Worm (Caenorhabditis elegans) whole organism, L4 larva: ENCODE data around the gene ndua-7.
A peak's percentile ranks its signal among the peaks of the same experiment; 100 is the strongest.

Experiments
- F44E2.7 ChIP-seq: fragments of 200-800 bp; sonication (Bioruptor generic); IDR thresholded peaks from 2 replicates; pipeline ENCODE4 v2.1.2; 2022; ENCODE audit warnings: missing genetic modification characterization, missing compliant biosample characterization
- R02D3.7 ChIP-seq: fragments of 150-350 bp; sonication (generic microtip); optimal IDR thresholded peaks from 3 replicates; lab custom pipeline; 2014; ENCODE audit warnings: missing biosample characterization, missing genetic modification characterization
- T26A8.4 ChIP-seq: fragments of 200-800 bp; sonication (Bioruptor generic); IDR thresholded peaks from 2 replicates; pipeline ENCODE4 v1.3.6; 2022; ENCODE audit warnings: missing genetic modification characterization, missing compliant biosample characterization
- Y48G9A.11 ChIP-seq: fragments of 200-800 bp; sonication (Bioruptor generic); IDR thresholded peaks from 2 replicates; pipeline ENCODE4 v1.3.6; 2022; ENCODE audit warnings: missing genetic modification reagents, missing genetic modification characterization, missing compliant biosample characterization
- Y5F2A.4 ChIP-seq: fragments of 200-800 bp; sonication (Bioruptor generic); optimal IDR thresholded peaks from 2 replicates; lab custom pipeline; 2018; ENCODE audit warnings: mild to moderate bottlenecking, missing genetic modification characterization, missing compliant biosample characterization
- ZK337.2 ChIP-seq: fragments of 200-800 bp; sonication (Bioruptor generic); IDR thresholded peaks from 2 replicates; pipeline ENCODE4 v1.3.6; 2022; ENCODE audit warnings: missing genetic modification reagents, missing genetic modification characterization, missing compliant biosample characterization
- ZK546.5 ChIP-seq, 2 experiments: sonication (generic microtip); optimal IDR thresholded peaks; 2 replicates each; lab custom pipeline; 2017; ENCODE audit warnings: missing biosample characterization in 2 of 2, missing genetic modification characterization in 2 of 2
- aha-1 ChIP-seq: fragments of 150-350 bp; peaks from one replicate; lab custom pipeline; 2014; ENCODE audit warnings: missing biosample characterization, missing genetic modification characterization
- ama-1 ChIP-seq: fragments of 150-350 bp; optimal IDR thresholded peaks from 2 replicates; lab custom pipeline; 2014; ENCODE audit warnings: inconsistent platforms, mixed read lengths
- ceh-20 ChIP-seq: fragments of 200-800 bp; sonication (Bioruptor generic); IDR thresholded peaks from 2 replicates; pipeline ENCODE4 v1.3.6; 2022; ENCODE audit warnings: missing genetic modification reagents, missing genetic modification characterization, missing compliant biosample characterization
- ceh-28 ChIP-seq: fragments of 150-350 bp; optimal IDR thresholded peaks from 2 replicates; lab custom pipeline; 2014; ENCODE audit warnings: missing biosample characterization, missing genetic modification reagents, missing genetic modification characterization
- cey-2 ChIP-seq: sonication (generic microtip); optimal IDR thresholded peaks from 3 replicates; lab custom pipeline; 2017; ENCODE audit warnings: missing genetic modification characterization, mild to moderate bottlenecking, missing compliant biosample characterization, antibody characterized with exemption, borderline replicate concordance; ENCODE audit not compliant: insufficient read depth
- daf-8 ChIP-seq: fragments of 200-800 bp; sonication (Bioruptor generic); IDR thresholded peaks from 2 replicates; pipeline ENCODE4 v1.3.6; 2022; ENCODE audit warnings: missing genetic modification characterization, missing compliant biosample characterization
- duxl-1 ChIP-seq: sonication (generic microtip); optimal IDR thresholded peaks from 2 replicates; lab custom pipeline; 2016; ENCODE audit warnings: mild to moderate bottlenecking, missing genetic modification characterization, moderate library complexity, missing compliant biosample characterization; ENCODE audit not compliant: poor library complexity
- dve-1 ChIP-seq: sonication (generic microtip); optimal IDR thresholded peaks from 2 replicates; lab custom pipeline; 2017; ENCODE audit warnings: antibody characterized with exemption, mild to moderate bottlenecking, missing genetic modification characterization, missing compliant biosample characterization; ENCODE audit not compliant: insufficient read depth
- hlh-30 ChIP-seq: sonication (generic microtip); optimal IDR thresholded peaks from 2 replicates; lab custom pipeline; 2017; ENCODE audit warnings: antibody characterized with exemption, mild to moderate bottlenecking, missing genetic modification characterization, missing compliant biosample characterization; ENCODE audit not compliant: insufficient read depth
- jun-1 ChIP-seq: fragments of 150-350 bp; optimal IDR thresholded peaks from 2 replicates; lab custom pipeline; 2014; ENCODE audit warnings: missing biosample characterization, missing genetic modification reagents, missing genetic modification characterization
- lin-1 ChIP-seq: fragments of 200-800 bp; sonication (Bioruptor generic); IDR thresholded peaks from 2 replicates; pipeline ENCODE4 v1.3.6; 2022; ENCODE audit warnings: missing genetic modification reagents, missing genetic modification characterization, missing compliant biosample characterization
- lin-38 ChIP-seq: fragments of 200-800 bp; sonication (Bioruptor generic); IDR thresholded peaks from 2 replicates; pipeline ENCODE4 v1.3.6; 2022; ENCODE audit warnings: missing genetic modification reagents, missing genetic modification characterization, missing compliant biosample characterization
- lin-39 ChIP-seq: fragments of 150-350 bp; optimal IDR thresholded peaks from 2 replicates; lab custom pipeline; 2014; ENCODE audit warnings: missing biosample characterization, missing genetic modification reagents, missing genetic modification characterization
- mdt-29 ChIP-seq: fragments of 200-800 bp; sonication (Bioruptor generic); IDR thresholded peaks from 2 replicates; pipeline ENCODE4 v1.3.6; 2022; ENCODE audit warnings: missing genetic modification reagents, missing genetic modification characterization, missing compliant biosample characterization
- mxl-2 ChIP-seq: fragments of 200-800 bp; sonication (Bioruptor generic); conservative IDR thresholded peaks from 2 replicates; pipeline ENCODE4 v1.3.6; 2022; ENCODE audit warnings: missing genetic modification reagents, missing genetic modification characterization, missing compliant biosample characterization
- nhr-10 ChIP-seq: fragments of 150-350 bp; optimal IDR thresholded peaks from 2 replicates; lab custom pipeline; 2014; ENCODE audit warnings: missing biosample characterization, missing genetic modification characterization
- nhr-28 ChIP-seq: fragments of 150-350 bp; optimal IDR thresholded peaks from 2 replicates; lab custom pipeline; 2014; ENCODE audit warnings: missing biosample characterization, missing genetic modification characterization
- nhr-42 ChIP-seq: fragments of 200-800 bp; sonication (Bioruptor generic); IDR thresholded peaks from 2 replicates; pipeline ENCODE4 v1.3.6; 2022; ENCODE audit warnings: missing genetic modification characterization, missing compliant biosample characterization
- nhr-6 ChIP-seq: fragments of 150-350 bp; optimal IDR thresholded peaks from 2 replicates; lab custom pipeline; 2014; ENCODE audit warnings: missing biosample characterization, missing genetic modification characterization
- php-3 ChIP-seq: fragments of 200-800 bp; sonication (Bioruptor generic); IDR thresholded peaks from 2 replicates; pipeline ENCODE4 v1.3.6; 2022; ENCODE audit warnings: missing genetic modification reagents, missing genetic modification characterization, missing compliant biosample characterization
- sdz-12 ChIP-seq: fragments of 200-800 bp; sonication (Bioruptor generic); optimal IDR thresholded peaks from 2 replicates; lab custom pipeline; 2018; ENCODE audit warnings: mild to moderate bottlenecking, missing genetic modification characterization, missing compliant biosample characterization
- set-16 ChIP-seq: fragments of 200-800 bp; sonication (Bioruptor generic); IDR thresholded peaks from 2 replicates; pipeline ENCODE4 v1.3.6; 2022; ENCODE audit warnings: missing genetic modification reagents, missing genetic modification characterization, missing compliant biosample characterization
- snpc-1.2 ChIP-seq: fragments of 200-800 bp; sonication (Bioruptor generic); IDR thresholded peaks from 2 replicates; pipeline ENCODE4 v1.3.6; 2022; ENCODE audit warnings: missing genetic modification reagents, missing genetic modification characterization, missing compliant biosample characterization
- tag-97 ChIP-seq: fragments of 200-800 bp; sonication (Bioruptor generic); IDR thresholded peaks from 2 replicates; pipeline ENCODE4 v1.3.6; 2022; ENCODE audit warnings: missing genetic modification characterization, missing compliant biosample characterization
- tra-1 ChIP-seq: fragments of 200-800 bp; sonication (Bioruptor generic); IDR thresholded peaks from 2 replicates; pipeline ENCODE4 v1.3.6; 2022; ENCODE audit warnings: missing genetic modification reagents, missing genetic modification characterization, missing compliant biosample characterization
- unc-130 ChIP-seq: sonication (generic microtip); optimal IDR thresholded peaks from 2 replicates; lab custom pipeline; 2016; ENCODE audit warnings: missing genetic modification reagents, missing genetic modification characterization, missing compliant biosample characterization
- unc-62 ChIP-seq, 3 experiments: fragments of 150-350 bp in 1 of 3; sonication (generic microtip); optimal IDR thresholded peaks in 2 of 3; peaks in 1 of 3; 1 replicate in 1 of 3; 2 replicates in 2 of 3; lab custom pipeline; 2014 to 2017; ENCODE audit warnings: missing biosample characterization in 3 of 3, missing genetic modification characterization in 3 of 3, missing genetic modification reagents in 3 of 3, missing genotype in 1 of 3
- vab-7 ChIP-seq: fragments of 200-800 bp; sonication (Bioruptor generic); IDR thresholded peaks from 2 replicates; pipeline ENCODE4 v1.3.6; 2022; ENCODE audit warnings: missing genetic modification reagents, missing genetic modification characterization, missing compliant biosample characterization
- zag-1 ChIP-seq: fragments of 150-350 bp; optimal IDR thresholded peaks from 2 replicates; lab custom pipeline; 2014; ENCODE audit warnings: missing biosample characterization, missing genetic modification characterization
- zfp-2 ChIP-seq: sonication (generic microtip); optimal IDR thresholded peaks from 2 replicates; lab custom pipeline; 2016; ENCODE audit warnings: mild to moderate bottlenecking, missing genetic modification characterization, missing compliant biosample characterization
- ztf-7 ChIP-seq: fragments of 150-350 bp; optimal IDR thresholded peaks from 2 replicates; lab custom pipeline; 2014; ENCODE audit warnings: missing biosample characterization, missing genetic modification characterization

The ndua-7 gene

DNA sequence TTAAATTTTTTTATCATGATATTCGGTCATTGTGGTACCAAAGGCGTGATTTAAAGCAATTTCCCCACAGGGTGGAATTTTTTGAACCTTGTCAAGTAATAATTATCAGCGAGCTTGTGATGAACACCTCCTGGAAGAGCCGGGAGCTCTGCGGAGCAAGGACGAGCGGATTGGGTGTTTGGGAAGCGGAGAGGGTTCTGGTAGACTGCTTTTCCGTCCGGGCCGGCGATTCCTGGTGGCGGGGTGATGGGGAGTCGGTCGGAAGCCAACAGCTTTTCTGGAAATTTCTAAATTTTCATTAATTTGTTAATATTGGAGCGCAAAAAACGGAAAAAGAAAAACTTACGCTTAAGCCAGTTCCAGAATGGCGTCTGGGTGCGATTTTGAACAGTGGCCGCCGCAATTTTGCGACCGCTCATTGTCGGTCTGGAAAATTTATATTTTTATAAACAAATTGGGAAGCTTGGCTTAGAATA, at the start of gene ndua-7:
Gene ndua-7, minus strand, starts transcription at position 426 of the 476 bp plus-strand sequence.
- peak; percentile 88 for TF ChIP-seq set-16 (GFP tag; lab: Robert Waterston, UW)
- no peak for TF ChIP-seq zag-1

DNA sequence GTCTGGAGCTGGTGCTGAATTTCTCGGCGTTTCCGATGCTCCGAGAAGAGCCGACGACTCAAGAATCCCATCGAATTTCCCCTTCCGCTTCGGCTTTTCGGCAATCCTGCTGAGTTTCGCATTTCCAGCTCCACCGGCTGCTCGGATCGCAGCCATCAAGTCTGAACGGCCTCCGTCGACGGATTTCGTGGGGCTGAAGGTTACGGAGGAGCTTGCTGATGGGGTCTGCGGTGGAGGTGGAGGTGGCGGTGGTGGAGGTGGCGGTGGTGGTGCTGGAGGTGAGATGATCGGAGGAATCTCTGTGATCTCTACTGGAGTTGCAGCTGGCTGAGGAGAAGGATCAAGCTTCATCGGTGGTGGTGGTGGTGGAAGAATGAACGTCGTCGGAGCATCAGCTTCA, 48.6 kb upstream of the ndua-7 start:
- TF ChIP-seq T26A8.4 (GFP tag; lab: Robert Waterston, UW) (no peak), set-16 (GFP tag; lab: Robert Waterston, UW) (peak; percentile 95)

DNA sequence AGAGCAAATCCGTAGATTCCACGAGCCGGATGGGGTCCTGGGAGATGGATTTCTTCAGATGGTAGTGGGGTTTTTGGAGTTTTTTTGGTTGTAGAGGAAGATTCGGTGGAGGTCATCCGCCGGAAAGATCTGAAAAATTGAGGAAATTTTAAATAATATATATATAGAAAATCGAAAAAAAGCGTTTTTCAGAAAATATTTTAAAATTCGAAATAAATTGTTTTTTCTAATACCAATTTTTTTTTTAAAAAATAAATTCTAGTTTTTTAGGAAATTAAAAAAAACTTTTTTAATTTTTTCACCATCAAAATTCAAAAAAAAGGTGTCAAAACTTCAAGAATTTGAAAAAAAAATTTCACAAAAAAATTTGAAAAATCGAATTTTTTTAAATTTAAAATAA, 46.6 kb upstream of the ndua-7 start, which contains the start of the genes noa-1 and Y48E1B.17:
Gene noa-1, minus strand, starts transcription at position 101 of the 400 bp plus-strand sequence.
Gene Y48E1B.17, minus strand, starts transcription at position 129 of the 400 bp plus-strand sequence.
- no peak for TF ChIP-seq nhr-10 (tag; lab: Kevin White, UChicago)

DNA sequence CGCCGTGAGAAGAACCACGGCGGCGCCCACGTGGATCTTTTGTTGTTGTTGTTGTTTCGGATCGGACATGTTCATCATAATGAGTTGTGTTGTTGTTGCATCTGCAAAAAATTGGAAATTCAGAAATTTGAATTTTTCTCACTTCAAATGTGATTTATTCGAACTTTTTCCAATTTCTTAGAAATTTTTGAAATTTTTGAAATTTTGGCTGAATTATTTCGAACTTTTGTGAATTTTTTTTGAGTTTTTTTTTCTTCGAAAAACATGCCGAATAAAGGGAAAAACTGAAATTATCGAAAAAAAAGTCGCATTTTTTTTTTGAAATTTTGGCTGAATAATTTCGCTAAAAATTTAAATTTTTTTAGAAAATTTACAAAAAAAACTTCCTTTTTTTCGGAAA, 36.7 kb upstream of the ndua-7 start, which contains the start of gene snx-14:
Gene snx-14, minus strand, starts transcription at position 101 of the 400 bp plus-strand sequence.
- TF ChIP-seq cey-2 (tag; lab: Kevin White, UChicago), result no peak
- no peak for TF ChIP-seq lin-1
- TF ChIP-seq nhr-6 (tag; lab: Kevin White, UChicago), result no peak
- TF ChIP-seq ZK546.5 (tag; optimal IDR thresholded peaks at IDR 0.05; lab: Kevin White, UChicago), result no peak
- TF ChIP-seq php-3 (GFP tag; lab: Robert Waterston, UW), result no peak
- TF ChIP-seq sdz-12, result no peak
- no peak for TF ChIP-seq nhr-28
- TF ChIP-seq nhr-10 (tag; lab: Kevin White, UChicago), result no peak
- no peak for TF ChIP-seq zfp-2
- no peak for TF ChIP-seq ceh-20
- TF ChIP-seq mxl-2 (GFP tag; lab: Robert Waterston, UW), result no peak
- no peak for TF ChIP-seq jun-1 (tag; lab: Kevin White, UChicago)
- TF ChIP-seq ZK337.2 (GFP tag; lab: Robert Waterston, UW), result no peak
- no peak for TF ChIP-seq zag-1
- no peak for TF ChIP-seq daf-8 (GFP tag; lab: Robert Waterston, UW)
- no peak for TF ChIP-seq tra-1 (GFP tag; lab: Robert Waterston, UW)
- no peak for TF ChIP-seq duxl-1 (tag; lab: Kevin White, UChicago)
- TF ChIP-seq T26A8.4 (GFP tag; lab: Robert Waterston, UW), result no peak
- no peak for TF ChIP-seq dve-1
- TF ChIP-seq, all 104 proteins: peak for 0

DNA sequence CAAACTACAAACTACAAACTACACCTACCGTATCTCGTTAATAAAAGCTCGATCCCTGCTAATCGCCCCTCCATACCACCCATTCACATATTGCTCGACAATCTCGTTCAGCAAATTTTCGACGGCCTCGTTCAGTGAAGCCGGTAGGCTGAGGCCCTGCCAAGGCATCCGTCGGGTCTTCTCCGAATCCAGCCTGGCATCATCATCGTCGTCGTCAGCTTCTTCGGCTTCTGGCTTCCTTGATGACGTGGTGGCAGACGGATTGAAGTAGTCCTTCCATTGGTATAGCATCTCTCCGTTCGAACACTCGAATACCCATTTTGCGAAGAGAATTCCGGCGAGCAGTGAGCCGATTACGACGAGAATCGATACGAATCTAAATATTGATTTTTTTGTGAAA, 36.3 kb upstream of the ndua-7 start:
- TF ChIP-seq ceh-28 (tag; lab: Kevin White, UChicago) (no peak), set-16 (GFP tag; lab: Robert Waterston, UW) (peak; percentile 30; the same call in 1 of the 2 replicates), nhr-42 (GFP tag; lab: Robert Waterston, UW) (peak; percentile 61; the same call in 1 of the 2 replicates), unc-62 (GFP tag; optimal IDR thresholded peaks at IDR 0.05 in 1 of 2; lab: Kevin White, UChicago) (peak in 1 of 2 experiments; percentile 79), unc-62 (tag; optimal IDR thresholded peaks at IDR 0.05; lab: Kevin White, UChicago) (no peak), lin-39 (tag; lab: Kevin White, UChicago) (no peak)

DNA sequence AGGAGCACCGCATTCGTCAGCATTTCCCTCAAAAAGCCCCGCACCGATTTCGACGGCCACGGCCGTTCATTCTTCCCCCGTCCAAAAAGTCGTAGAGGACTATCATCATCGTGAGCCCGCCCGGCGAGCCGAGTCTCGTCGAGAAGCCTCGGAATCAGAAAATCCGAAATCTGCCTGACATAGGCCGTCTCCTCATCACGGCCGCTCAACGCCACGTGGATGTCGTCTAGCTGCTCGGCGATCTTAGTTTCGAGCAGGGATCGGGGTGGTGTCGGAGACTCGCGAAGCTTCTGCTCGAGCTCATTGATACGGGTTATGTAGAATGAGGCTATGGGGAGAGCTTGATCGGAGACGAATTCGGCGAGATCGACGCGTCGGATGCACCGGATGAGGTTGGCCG, 34.7 kb upstream of the ndua-7 start:
- TF ChIP-seq dve-1, result no peak
- TF ChIP-seq set-16 (GFP tag; lab: Robert Waterston, UW), result peak; percentile 84
- TF ChIP-seq Y5F2A.4 (GFP tag; lab: Kevin White, UChicago), result no peak
- no peak for TF ChIP-seq F44E2.7 (GFP tag; lab: Robert Waterston, UW)

DNA sequence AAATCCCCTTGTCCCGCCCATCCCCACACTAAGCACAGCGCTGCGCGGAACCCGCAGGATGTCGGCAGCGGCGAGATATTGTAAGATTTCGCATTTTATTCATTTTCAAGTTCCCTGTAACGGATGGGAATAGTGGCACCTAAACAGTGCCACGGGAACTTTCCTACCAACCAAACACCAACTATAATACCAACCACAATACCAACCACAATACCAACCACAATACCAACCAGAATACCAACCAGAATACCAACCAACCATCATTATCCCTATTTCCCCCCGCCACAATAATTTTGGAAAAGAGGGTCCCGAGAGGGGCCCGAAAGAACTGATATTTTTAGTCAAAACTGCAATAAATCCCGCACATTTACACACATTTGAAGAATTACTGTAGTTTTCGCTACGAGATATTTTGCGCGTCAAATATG, 27.6 kb upstream of the ndua-7 start:
- TF ChIP-seq tra-1 (GFP tag; lab: Robert Waterston, UW) (no peak), tag-97 (GFP tag; lab: Robert Waterston, UW) (no peak), hlh-30 (tag; lab: Kevin White, UChicago) (no peak), snpc-1.2 (GFP tag; lab: Robert Waterston, UW) (peak; percentile 20; the same call in 1 of the 2 replicates), ztf-7 (tag; lab: Kevin White, UChicago) (no peak), unc-130 (GFP tag; lab: Kevin White, UChicago) (peak; percentile 78), aha-1 (tag; lab: Kevin White, UChicago) (peak; percentile 13), vab-7 (0 out of 2 replicates have a peak, but pooled peaks have one; percentile 17), lin-38 (GFP tag; lab: Robert Waterston, UW) (peak; percentile 55), ama-1 (lab: Kevin White, UChicago) (peak; percentile 90), mdt-29 (peak; percentile 73; the same call in 1 of the 2 replicates), Y48G9A.11 (GFP tag; lab: Robert Waterston, UW) (peak; percentile 58; the same call in 1 of the 2 replicates), nhr-28 (no peak), nhr-42 (GFP tag; lab: Robert Waterston, UW) (no peak; the same call in 1 of the 2 replicates), R02D3.7 (tag; lab: Kevin White, UChicago) (no peak), duxl-1 (tag; lab: Kevin White, UChicago) (peak; percentile 28)
